Fruit fly (Drosophila melanogaster): ENCODE results near the gene CG15544.

CG15544 gene

DNA sequence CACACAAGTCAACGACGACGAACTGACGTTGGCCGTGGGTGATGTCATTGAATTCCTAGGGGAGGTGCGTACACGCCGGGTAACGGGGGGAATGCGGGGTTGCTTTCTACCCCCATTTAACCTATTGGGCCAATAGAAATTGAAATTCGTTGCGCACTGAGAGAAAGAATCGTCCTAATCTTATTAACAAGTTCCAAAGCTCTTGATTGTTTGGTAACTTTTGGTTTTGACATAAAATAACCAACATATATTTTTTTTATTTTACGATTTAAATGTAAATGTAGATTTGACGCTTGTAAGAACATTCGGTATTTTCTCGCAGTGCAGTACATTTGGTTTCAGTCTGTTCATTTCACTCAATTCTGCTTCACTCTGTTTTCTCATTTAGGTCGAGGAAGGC, 10.4 kb upstream of the CG15544 start (continued):
- peak; percentile 82 for TF ChIP-seq grau (tag; optimal IDR thresholded peaks at IDR 0.05)
- TF ChIP-seq Doc3 (GFP tag; IDR thresholded peaks at IDR 0.05; ENCODE audit: partially characterized antibody) = no peak
- no peak for TF ChIP-seq CG6791 (GFP tag; IDR thresholded peaks at IDR 0.05; ENCODE audit: partially characterized antibody)
- TF ChIP-seq CG13296 (GFP tag; optimal IDR thresholded peaks at IDR 0.05) = peak; percentile 71
- no peak for TF ChIP-seq CG15479 (GFP tag; optimal IDR thresholded peaks at IDR 0.05)
- TF ChIP-seq dati (GFP tag; IDR thresholded peaks at IDR 0.05) = 0 out of 2 replicates have a peak, but pooled peaks have one; percentile 34
- peak in 1 of 2 experiments; percentile 65 for TF ChIP-seq Hr78 (GFP tag; optimal IDR thresholded peaks at IDR 0.05)
- TF ChIP-seq ash1 (GFP tag; optimal IDR thresholded peaks at IDR 0.05) = no peak
- TF ChIP-seq CG34224 (GFP tag; IDR thresholded peaks at IDR 0.05; ENCODE audit: partially characterized antibody) = no peak
- peak; percentile 11 for TF ChIP-seq MESR4 (GFP tag; optimal IDR thresholded peaks at IDR 0.05)
- TF ChIP-seq Lim3 (GFP tag; IDR thresholded peaks at IDR 0.05) = no peak
- peak; percentile 70 for TF ChIP-seq HLH54F (GFP tag; optimal IDR thresholded peaks at IDR 0.05)
- peak; percentile 74 for TF ChIP-seq slp2 (GFP tag; optimal IDR thresholded peaks at IDR 0.05)
- peak; percentile 57 for TF ChIP-seq CG31388 (GFP tag; optimal IDR thresholded peaks at IDR 0.05)
- TF ChIP-seq Dip2 (GFP tag; IDR thresholded peaks at IDR 0.05) = no peak
- peak; percentile 74 for TF ChIP-seq jumu (GFP tag; optimal IDR thresholded peaks at IDR 0.05)
- peak; percentile 79 for TF ChIP-seq CG11695 (GFP tag; IDR thresholded peaks at IDR 0.05)
- peak; percentile 80 for TF ChIP-seq Fer1 (GFP tag; optimal IDR thresholded peaks at IDR 0.05)
- TF ChIP-seq CG7372 (GFP tag; IDR thresholded peaks at IDR 0.05) = no peak
- no peak for TF ChIP-seq tll (GFP tag; optimal IDR thresholded peaks at IDR 0.05)
- 0 out of 2 replicates have a peak, but pooled peaks have one; percentile 15 for TF ChIP-seq cas (GFP tag; IDR thresholded peaks at IDR 0.05)
- peak; percentile 78 for TF ChIP-seq D19A (tag; optimal IDR thresholded peaks at IDR 0.05)
- peak; percentile 23 for TF ChIP-seq Dad (GFP tag; optimal IDR thresholded peaks at IDR 0.05)
- peak; percentile 78 for TF ChIP-seq CG3407 (GFP tag; optimal IDR thresholded peaks at IDR 0.05)
- TF ChIP-seq CG4282 (GFP tag; optimal IDR thresholded peaks at IDR 0.05) = no peak
- peak; percentile 73 for TF ChIP-seq tup (GFP tag; optimal IDR thresholded peaks at IDR 0.05)
- TF ChIP-seq klu (GFP tag; IDR thresholded peaks at IDR 0.05) = no peak
- TF ChIP-seq CG8290 (GFP tag; optimal IDR thresholded peaks at IDR 0.05) = peak; percentile 73
- no peak for TF ChIP-seq CG8290 (tag; optimal IDR thresholded peaks at IDR 0.05)
- TF ChIP-seq HHEX (GFP tag; optimal IDR thresholded peaks at IDR 0.05) = peak; percentile 83
- peak; percentile 69 for TF ChIP-seq MTF-1 (GFP tag; optimal IDR thresholded peaks at IDR 0.05; ENCODE audit: borderline replicate concordance)
- TF ChIP-seq Vsx1 (GFP tag; optimal IDR thresholded peaks at IDR 0.05) = peak; percentile 50
- peak; percentile 68 for TF ChIP-seq CG9932 (GFP tag; IDR thresholded peaks at IDR 0.05)
- no peak for TF ChIP-seq hth (optimal IDR thresholded peaks at IDR 0.05)
- TF ChIP-seq Pdp1 (GFP tag; optimal IDR thresholded peaks at IDR 0.05) = peak; percentile 80 to 84
- TF ChIP-seq CG18619 (GFP tag; optimal IDR thresholded peaks at IDR 0.05) = peak; percentile 79
- TF ChIP-seq CG11085 (GFP tag; IDR thresholded peaks at IDR 0.05) = no peak
- peak; percentile 73 for TF ChIP-seq CG2875 (GFP tag; optimal IDR thresholded peaks at IDR 0.05)
- TF ChIP-seq CG17385 (GFP tag; optimal IDR thresholded peaks at IDR 0.05) = peak; percentile 86
- no peak for TF ChIP-seq CG31224 (GFP tag; IDR thresholded peaks at IDR 0.05)
- TF ChIP-seq wor (GFP tag; IDR thresholded peaks at IDR 0.05) = peak; percentile 73
- TF ChIP-seq Hr3 (GFP tag; optimal IDR thresholded peaks at IDR 0.05) = peak; percentile 86
- TF ChIP-seq CG14050 (GFP tag; IDR thresholded peaks at IDR 0.05) = peak; percentile 78
- TF ChIP-seq dm (GFP tag; optimal IDR thresholded peaks at IDR 0.05) = peak; percentile 49
- TF ChIP-seq Meics (GFP tag; optimal IDR thresholded peaks at IDR 0.05) = peak; percentile 82
- no peak for TF ChIP-seq lbe (GFP tag; optimal IDR thresholded peaks at IDR 0.05)
- 0 out of 2 replicates have a peak, but pooled peaks have one; percentile 30 for TF ChIP-seq bowl (GFP tag; IDR thresholded peaks at IDR 0.05)
- TF ChIP-seq CG18764 (GFP tag; optimal IDR thresholded peaks at IDR 0.05) = peak; percentile 70
- peak; percentile 84 for TF ChIP-seq bab2 (GFP tag; optimal IDR thresholded peaks at IDR 0.05)
- peak; percentile 90 for TF ChIP-seq CG13424 (tag; optimal IDR thresholded peaks at IDR 0.05)
- peak; percentile 76 for TF ChIP-seq CG16863 (GFP tag; optimal IDR thresholded peaks at IDR 0.05)

Data from whole organism, embryonic.